Worm (Caenorhabditis elegans): Measurements from ENCODE around the gene C15H11.10.

Gene C15H11.10

ce11 chrV:14355738-14356368, 36.1 kb upstream of the C15H11.10 start, which contains the start of gene cyn-1 (continued):
- TF ChIP-seq ZK337.2 (GFP tag; IDR thresholded peaks at IDR 0.05) = no peak
- TF ChIP-seq unc-39 (tag; optimal IDR thresholded peaks at IDR 0.05) = no peak
- TF ChIP-seq spr-3 (GFP tag; optimal IDR thresholded peaks at IDR 0.05) = peak; percentile 17
- TF ChIP-seq ceh-44 (GFP tag; IDR thresholded peaks at IDR 0.05) = no peak
- no peak for TF ChIP-seq nhr-41 (GFP tag; IDR thresholded peaks at IDR 0.05)
- TF ChIP-seq snpc-4 (tag; optimal IDR thresholded peaks at IDR 0.05) = no peak
- no peak for TF ChIP-seq fos-1 (tag; optimal IDR thresholded peaks at IDR 0.05)
- TF ChIP-seq dmd-6 (GFP tag; IDR thresholded peaks at IDR 0.05) = peak; percentile 55; the same call in 1 of the 2 replicates
- no peak for TF ChIP-seq egl-43 (GFP tag; IDR thresholded peaks at IDR 0.05)
- peak in 1 of 2 experiments; percentile 93 for TF ChIP-seq lsy-2 (tag; optimal IDR thresholded peaks at IDR 0.05)
- TF ChIP-seq F44E2.7 (GFP tag; IDR thresholded peaks at IDR 0.05) = no peak
- no peak for TF ChIP-seq egl-27 (tag; optimal IDR thresholded peaks at IDR 0.05)
- 0 out of 2 replicates have a peak, but pooled peaks have one; percentile 14 for TF ChIP-seq arid-1 (GFP tag; conservative IDR thresholded peaks at IDR 0.05)
- no peak for TF ChIP-seq saeg-2 (GFP tag; IDR thresholded peaks at IDR 0.05)
- TF ChIP-seq F49E8.2 (tag; optimal IDR thresholded peaks at IDR 0.05; ENCODE audit: borderline replicate concordance) = peak; percentile 1
- TF ChIP-seq gei-8 (GFP tag; optimal IDR thresholded peaks at IDR 0.05) = no peak
- peak in 1 of 2 experiments; percentile 25 for TF ChIP-seq hif-1 (tag; optimal IDR thresholded peaks at IDR 0.05)
- peak in 1 of 2 experiments; percentile 20 for TF ChIP-seq mdl-1 (tag; optimal IDR thresholded peaks at IDR 0.05)
- no peak for TF ChIP-seq lir-3 (tag; optimal IDR thresholded peaks at IDR 0.05)
- peak; percentile 34 for TF ChIP-seq nhr-11 (tag; optimal IDR thresholded peaks at IDR 0.05)
- TF ChIP-seq lin-15B (tag; optimal IDR thresholded peaks at IDR 0.05) = no peak
- peak; percentile 40 for TF ChIP-seq F37D6.2 (tag; optimal IDR thresholded peaks at IDR 0.05)
- no peak for TF ChIP-seq ceh-32 (tag; optimal IDR thresholded peaks at IDR 0.05; ENCODE audit: poor library complexity)
- no peak for TF ChIP-seq Y48G9A.11 (GFP tag; IDR thresholded peaks at IDR 0.05)
- no peak for TF ChIP-seq cey-2 (tag; optimal IDR thresholded peaks at IDR 0.05; ENCODE audit: borderline replicate concordance, insufficient read depth)
- no peak for TF ChIP-seq nhr-42 (GFP tag; IDR thresholded peaks at IDR 0.05)
- peak; percentile 86 for TF ChIP-seq mep-1 (tag; optimal IDR thresholded peaks at IDR 0.05)
- TF ChIP-seq snpc-1.2 (GFP tag; IDR thresholded peaks at IDR 0.05) = no peak
- no peak for TF ChIP-seq lin-39 (tag; optimal IDR thresholded peaks at IDR 0.05)
- TF ChIP-seq nhr-10 (tag; optimal IDR thresholded peaks at IDR 0.05) = no peak
- TF ChIP-seq R02D3.7 (tag; optimal IDR thresholded peaks at IDR 0.05) = no peak
- peak; percentile 69 for TF ChIP-seq fkh-10 (GFP tag; optimal IDR thresholded peaks at IDR 0.05)
- TF ChIP-seq rbr-2 (tag; optimal IDR thresholded peaks at IDR 0.05) = peak; percentile 73
- TF ChIP-seq hlh-30 (tag; optimal IDR thresholded peaks at IDR 0.05; ENCODE audit: insufficient read depth) = peak; percentile 52
- no peak; the same call in 1 of the 2 replicates for TF ChIP-seq ctbp-1 (GFP tag; IDR thresholded peaks at IDR 0.05)
- TF ChIP-seq Y105C5A.15 (GFP tag; IDR thresholded peaks at IDR 0.05) = no peak
- no peak for TF ChIP-seq ztf-11 (tag; optimal IDR thresholded peaks at IDR 0.05)
- no peak for TF ChIP-seq dmd-8 (GFP tag; IDR thresholded peaks at IDR 0.05)
- TF ChIP-seq T26A8.4 (GFP tag; IDR thresholded peaks at IDR 0.05) = peak; percentile 70
- TF ChIP-seq sdz-12 (GFP tag; optimal IDR thresholded peaks at IDR 0.05) = no peak
- no peak for TF ChIP-seq daf-16 (GFP tag; optimal IDR thresholded peaks at IDR 0.05)
- TF ChIP-seq daf-16 (tag; optimal IDR thresholded peaks at IDR 0.05) = peak; percentile 20
- no peak for TF ChIP-seq lim-7 (GFP tag; IDR thresholded peaks at IDR 0.05)
- no peak for TF ChIP-seq daf-19 (GFP tag; conservative IDR thresholded peaks at IDR 0.05)
- no peak for TF ChIP-seq lin-1 (GFP tag; IDR thresholded peaks at IDR 0.05)
- peak; percentile 61 for TF ChIP-seq duxl-1 (tag; optimal IDR thresholded peaks at IDR 0.05; ENCODE audit: poor library complexity)
- TF ChIP-seq nhr-77 (tag; optimal IDR thresholded peaks at IDR 0.05) = peak; percentile 54
- no peak for TF ChIP-seq ces-1 (GFP tag; optimal IDR thresholded peaks at IDR 0.05)
- TF ChIP-seq nhr-6 (tag; optimal IDR thresholded peaks at IDR 0.05) = peak; percentile 96
- peak; percentile 24 for TF ChIP-seq nhr-48 (tag; optimal IDR thresholded peaks at IDR 0.05)
- no peak for TF ChIP-seq aly-2 (tag; optimal IDR thresholded peaks at IDR 0.05)

All from whole organism, L4 larva.